Worm (Caenorhabditis elegans): ENCODE data around the gene acox-1.5.

DNA sequence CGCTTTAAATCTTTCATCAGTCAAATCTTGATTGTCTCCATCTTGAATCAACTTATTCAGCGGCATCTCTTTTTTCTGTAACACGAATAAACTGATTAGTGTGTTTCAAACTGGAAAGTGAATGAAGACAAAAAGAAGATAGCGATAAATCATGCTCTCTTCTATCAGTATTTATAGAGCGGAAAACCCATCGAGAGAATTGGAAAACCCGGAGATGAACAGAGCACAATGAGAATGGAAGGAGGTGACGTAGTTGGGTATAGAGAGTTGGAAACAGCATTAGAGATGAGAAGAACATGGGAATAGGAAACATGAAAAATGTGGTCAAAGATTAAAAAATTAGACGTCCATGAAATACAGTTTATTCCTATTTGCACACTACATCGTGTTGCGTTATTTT is at the start of gene acox-1.5:
- TF ChIP-seq scrt-1 (GFP tag; IDR thresholded peaks at IDR 0.05) = no peak
- no peak for TF ChIP-seq ama-1 (optimal IDR thresholded peaks at IDR 0.05)
- TF ChIP-seq ceh-36 (tag; optimal IDR thresholded peaks at IDR 0.05) = no peak
- no peak for TF ChIP-seq hnd-1 (tag; optimal IDR thresholded peaks at IDR 0.05)
- TF ChIP-seq pes-1 (GFP tag; IDR thresholded peaks at IDR 0.05) = no peak
- TF ChIP-seq aly-1 (tag; optimal IDR thresholded peaks at IDR 0.05) = no peak
- TF ChIP-seq hmbx-1 (tag; optimal IDR thresholded peaks at IDR 0.05) = no peak
